Fruit fly (Drosophila melanogaster) whole organism, embryonic: Measurements from ENCODE around the gene ArgRS-m.

Source experiments
- Bgb ChIP-seq: fragments of 200-800 bp; sonication (Bioruptor generic); IDR thresholded peaks from 2 replicates; pipeline ENCODE4 v1.3.6; 2022; ENCODE audit warnings: missing biosample characterization, missing genetic modification characterization; ENCODE audit not compliant: partially characterized antibody
- CG10959 ChIP-seq: fragments of 200-800 bp; sonication (Bioruptor generic); IDR thresholded peaks from 2 replicates; pipeline ENCODE4 v1.3.6; 2022; ENCODE audit warnings: missing biosample characterization, missing genetic modification characterization
- CG10979 ChIP-seq: fragments of 200-800 bp; sonication (Bioruptor generic); optimal IDR thresholded peaks from 2 replicates; lab custom pipeline; 2018; ENCODE audit warnings: missing biosample characterization, mild to moderate bottlenecking, missing genetic modification characterization, moderate library complexity
- CG11085 ChIP-seq: fragments of 200-800 bp; sonication (Bioruptor generic); IDR thresholded peaks from 2 replicates; pipeline ENCODE4 v1.3.6; 2022; ENCODE audit warnings: missing biosample characterization, missing genetic modification characterization
- CG11456 ChIP-seq: fragments of 200-800 bp; sonication (Bioruptor generic); IDR thresholded peaks from 3 replicates; pipeline ENCODE4 v1.3.6; 2022; ENCODE audit warnings: missing biosample characterization, missing genetic modification characterization
- CG12071 ChIP-seq: fragments of 200-800 bp; sonication (Bioruptor generic); optimal IDR thresholded peaks from 3 replicates; lab custom pipeline; 2018; ENCODE audit warnings: missing biosample characterization, mild to moderate bottlenecking, missing genetic modification characterization
- CG12942 ChIP-seq: fragments of 200-800 bp; sonication (Bioruptor generic); optimal IDR thresholded peaks from 3 replicates; lab custom pipeline; 2016; ENCODE audit warnings: missing biosample characterization, missing genetic modification characterization
- CG13287 ChIP-seq: fragments of 200-800 bp; sonication (Bioruptor generic); IDR thresholded peaks from 2 replicates; pipeline ENCODE4 v1.3.6; 2022; ENCODE audit warnings: missing biosample characterization, missing genetic modification characterization; ENCODE audit not compliant: partially characterized antibody
- CG1792 ChIP-seq: fragments of 200-800 bp; sonication (Bioruptor generic); optimal IDR thresholded peaks from 2 replicates; lab custom pipeline; 2016; ENCODE audit warnings: missing biosample characterization, missing genetic modification characterization
- CG18476 ChIP-seq: fragments of 200-800 bp; sonication (Bioruptor generic); optimal IDR thresholded peaks from 2 replicates; lab custom pipeline; 2016; ENCODE audit warnings: missing biosample characterization, mild to moderate bottlenecking, missing genetic modification characterization
- CG18619 ChIP-seq: fragments of 200-800 bp; sonication (Bioruptor generic); optimal IDR thresholded peaks from 3 replicates; lab custom pipeline; 2017; ENCODE audit warnings: missing biosample characterization, mild to moderate bottlenecking, missing genetic modification characterization
- CG2202 ChIP-seq: fragments of 200-800 bp; sonication (Bioruptor generic); optimal IDR thresholded peaks from 2 replicates; lab custom pipeline; 2018; ENCODE audit warnings: missing biosample characterization, mild to moderate bottlenecking, missing genetic modification characterization
- CG32532 ChIP-seq: fragments of 200-800 bp; sonication (Bioruptor generic); IDR thresholded peaks from 2 replicates; pipeline ENCODE4 v1.3.6; 2022; ENCODE audit warnings: missing biosample characterization, missing genetic modification characterization
- CG3995 ChIP-seq: fragments of 200-800 bp; sonication (Bioruptor generic); optimal IDR thresholded peaks from 3 replicates; lab custom pipeline; 2016; ENCODE audit warnings: missing biosample characterization, missing genetic modification characterization
- CG4360 ChIP-seq: fragments of 200-800 bp; sonication (Bioruptor generic); IDR thresholded peaks from 2 replicates; pipeline ENCODE4 v1.3.6; 2022; ENCODE audit warnings: missing biosample characterization, missing genetic modification characterization
- CG7786 ChIP-seq: fragments of 200-800 bp; sonication (Bioruptor generic); optimal IDR thresholded peaks from 2 replicates; lab custom pipeline; 2016; ENCODE audit warnings: missing biosample characterization, missing genetic modification characterization
- CG7839 ChIP-seq: fragments of 200-800 bp; sonication (Bioruptor generic); optimal IDR thresholded peaks from 3 replicates; lab custom pipeline; 2018; ENCODE audit warnings: missing biosample characterization, mild to moderate bottlenecking, missing genetic modification characterization, moderate library complexity
- CG8281 ChIP-seq: fragments of 200-800 bp; sonication (Bioruptor generic); optimal IDR thresholded peaks from 2 replicates; lab custom pipeline; 2018; ENCODE audit warnings: missing biosample characterization, mild to moderate bottlenecking, missing genetic modification characterization, moderate library complexity
- CG9727 ChIP-seq: fragments of 200-800 bp; sonication (Bioruptor generic); optimal IDR thresholded peaks from 3 replicates; lab custom pipeline; 2017; ENCODE audit warnings: missing biosample characterization, mild to moderate bottlenecking, missing genetic modification characterization
- CkIIα-i1 ChIP-seq: fragments of 200-800 bp; sonication (Bioruptor generic); IDR thresholded peaks from 2 replicates; pipeline ENCODE4 v1.3.6; 2022; ENCODE audit warnings: missing biosample characterization, missing genetic modification characterization
- Dip2 ChIP-seq: fragments of 200-800 bp; sonication (Bioruptor generic); IDR thresholded peaks from 2 replicates; pipeline ENCODE4 v1.3.6; 2022; ENCODE audit warnings: missing biosample characterization, missing genetic modification characterization
- Doc3 ChIP-seq: fragments of 200-800 bp; sonication (Bioruptor generic); IDR thresholded peaks from 3 replicates; pipeline ENCODE4 v1.3.6; 2022; ENCODE audit warnings: missing biosample characterization, missing genetic modification characterization; ENCODE audit not compliant: partially characterized antibody
- HLH4C ChIP-seq: fragments of 200-800 bp; sonication (Bioruptor generic); IDR thresholded peaks from 3 replicates; pipeline ENCODE4 v1.3.6; 2022; ENCODE audit warnings: missing biosample characterization, missing genetic modification characterization; ENCODE audit not compliant: partially characterized antibody
- HmgD ChIP-seq: fragments of 200-800 bp; sonication (Bioruptor generic); optimal IDR thresholded peaks from 3 replicates; lab custom pipeline; 2016; ENCODE audit warnings: missing biosample characterization, missing genetic modification characterization
- HmgZ ChIP-seq: fragments of 200-800 bp; sonication (Bioruptor generic); optimal IDR thresholded peaks from 2 replicates; lab custom pipeline; 2018; ENCODE audit warnings: missing biosample characterization, mild to moderate bottlenecking, missing genetic modification characterization
- NC2α ChIP-seq: fragments of 200-800 bp; sonication (Bioruptor generic); optimal IDR thresholded peaks from 2 replicates; lab custom pipeline; 2016; ENCODE audit warnings: missing biosample characterization, missing genetic modification characterization
- Oaz ChIP-seq: fragments of 200-800 bp; sonication (Bioruptor generic); IDR thresholded peaks from 2 replicates; pipeline ENCODE4 v1.3.6; 2022; ENCODE audit warnings: missing biosample characterization, missing genetic modification characterization
- Poxn ChIP-seq: fragments of 200-800 bp; sonication (Bioruptor generic); IDR thresholded peaks from 2 replicates; pipeline ENCODE4 v1.3.6; 2022; ENCODE audit warnings: missing biosample characterization, missing genetic modification characterization
- Trl ChIP-seq, 3 experiments: fragments of >200 bp in 2 of 3; fragments of 200-800 bp in 1 of 3; sonication (Bioruptor generic) in 1 of 3; optimal IDR thresholded peaks; 2 replicates in 1 of 3; 3 replicates in 2 of 3; lab custom pipeline; 2016 to 2017; ENCODE audit warnings: missing biosample characterization in 1 of 3, missing genetic modification characterization in 1 of 3
- ab ChIP-seq: fragments of 200-800 bp; sonication (Bioruptor generic); optimal IDR thresholded peaks from 2 replicates; lab custom pipeline; 2016; ENCODE audit warnings: missing biosample characterization, missing genetic modification characterization
- cad ChIP-seq: fragments of >200 bp; optimal IDR thresholded peaks from 2 replicates; lab custom pipeline; 2017; ENCODE audit warnings: missing biosample characterization, missing genetic modification characterization
- disco-r ChIP-seq: fragments of 200-800 bp; sonication (Bioruptor generic); optimal IDR thresholded peaks from 2 replicates; lab custom pipeline; 2016; ENCODE audit warnings: missing biosample characterization, missing genetic modification characterization
- en ChIP-seq: fragments of 200-800 bp; sonication (Bioruptor generic); optimal IDR thresholded peaks from 2 replicates; lab custom pipeline; 2016; ENCODE audit warnings: missing biosample characterization, missing genetic modification characterization
- fd3F ChIP-seq: fragments of 200-800 bp; sonication (Bioruptor generic); optimal IDR thresholded peaks from 2 replicates; lab custom pipeline; 2018; ENCODE audit warnings: missing biosample characterization, mild to moderate bottlenecking, missing genetic modification characterization, moderate library complexity
- fd96Cb ChIP-seq: fragments of 200-800 bp; sonication (Bioruptor generic); optimal IDR thresholded peaks from 2 replicates; lab custom pipeline; 2018; ENCODE audit warnings: missing biosample characterization, mild to moderate bottlenecking, missing genetic modification characterization, moderate library complexity
- hb ChIP-seq: fragments of 200-800 bp; sonication (Bioruptor generic); IDR thresholded peaks from 3 replicates; pipeline ENCODE4 v1.3.6; 2022; ENCODE audit warnings: missing biosample characterization, missing genetic modification characterization; ENCODE audit not compliant: partially characterized antibody
- hbn ChIP-seq: fragments of 200-800 bp; sonication (Bioruptor generic); IDR thresholded peaks from 2 replicates; pipeline ENCODE4 v1.3.6; 2022; ENCODE audit warnings: missing biosample characterization, missing genetic modification characterization; ENCODE audit not compliant: partially characterized antibody
- ken ChIP-seq: fragments of 200-800 bp; sonication (Bioruptor generic); IDR thresholded peaks from 3 replicates; pipeline ENCODE4 v1.3.6; 2022; ENCODE audit warnings: missing biosample characterization, missing genetic modification characterization
- knrl ChIP-seq: fragments of 200-800 bp; sonication (Bioruptor generic); IDR thresholded peaks from 3 replicates; pipeline ENCODE4 v1.3.6; 2022; ENCODE audit warnings: missing biosample characterization, missing genetic modification characterization; ENCODE audit not compliant: partially characterized antibody
- luna ChIP-seq: fragments of 200-800 bp; sonication (Bioruptor generic); optimal IDR thresholded peaks from 2 replicates; lab custom pipeline; 2016; ENCODE audit warnings: missing biosample characterization, missing genetic modification characterization
- pnt ChIP-seq: fragments of 200-800 bp; sonication (Bioruptor generic); optimal IDR thresholded peaks from 3 replicates; lab custom pipeline; 2016; ENCODE audit warnings: missing biosample characterization, missing genetic modification characterization
- repo ChIP-seq: fragments of 200-800 bp; sonication (Bioruptor generic); optimal IDR thresholded peaks from 2 replicates; lab custom pipeline; 2016; ENCODE audit warnings: missing biosample characterization, missing genetic modification characterization
- salm ChIP-seq: fragments of 200-800 bp; sonication (Bioruptor generic); optimal IDR thresholded peaks from 2 replicates; lab custom pipeline; 2018; ENCODE audit warnings: missing biosample characterization, mild to moderate bottlenecking, missing genetic modification characterization
- sim ChIP-seq: fragments of 200-800 bp; sonication (Bioruptor generic); IDR thresholded peaks from 2 replicates; pipeline ENCODE4 v1.3.6; 2022; ENCODE audit warnings: missing biosample characterization, missing genetic modification characterization
- slp2 ChIP-seq: fragments of 200-800 bp; sonication (Bioruptor generic); optimal IDR thresholded peaks from 2 replicates; lab custom pipeline; 2016; ENCODE audit warnings: missing biosample characterization, missing genetic modification characterization
- sna ChIP-seq: fragments of 200-800 bp; sonication (Bioruptor generic); IDR thresholded peaks from 2 replicates; pipeline ENCODE4 v1.3.6; 2022; ENCODE audit warnings: missing biosample characterization, missing genetic modification characterization; ENCODE audit not compliant: partially characterized antibody
- stc ChIP-seq: fragments of 200-800 bp; sonication (Bioruptor generic); IDR thresholded peaks from 2 replicates; pipeline ENCODE4 v1.3.6; 2022; ENCODE audit warnings: missing biosample characterization, missing genetic modification characterization
- sug ChIP-seq: fragments of 200-800 bp; optimal IDR thresholded peaks from 2 replicates; lab custom pipeline; 2019; ENCODE audit warnings: missing biosample characterization, mild to moderate bottlenecking, missing genetic modification characterization, moderate library complexity
- trh ChIP-seq: fragments of 200-800 bp; sonication (Bioruptor generic); optimal IDR thresholded peaks from 2 replicates; lab custom pipeline; 2016; ENCODE audit warnings: missing biosample characterization, missing genetic modification characterization
- vvl ChIP-seq: fragments of 200-800 bp; sonication (Bioruptor generic); IDR thresholded peaks from 2 replicates; pipeline ENCODE4 v1.3.6; 2022; ENCODE audit warnings: missing biosample characterization, missing genetic modification characterization
- wek ChIP-seq: fragments of 200-800 bp; sonication (Bioruptor generic); optimal IDR thresholded peaks from 3 replicates; lab custom pipeline; 2018; ENCODE audit warnings: missing biosample characterization, mild to moderate bottlenecking, missing genetic modification characterization, moderate library complexity

The ArgRS-m gene

dm6 chr3R:7911482-7911881 lies 24.6 kb downstream of the ArgRS-m start, which contains the start of gene Prat (continued):
- TF ChIP-seq CG9727 (GFP tag; lab: Kevin White, UChicago): no peak
- TF ChIP-seq CG10979: no peak
- TF ChIP-seq Dip2 (GFP tag; lab: Robert Waterston, UW): no peak
- TF ChIP-seq knrl: peak; percentile 71
- TF ChIP-seq CG11456 (GFP tag; lab: Robert Waterston, UW): no peak
- peak; percentile 78 for TF ChIP-seq HLH4C
- no peak for TF ChIP-seq CG2202
- no peak for TF ChIP-seq Oaz (GFP tag; lab: Robert Waterston, UW)
- TF ChIP-seq fd96Cb (tag; lab: Kevin White, UChicago): no peak
- TF ChIP-seq ken (GFP tag; lab: Robert Waterston, UW): no peak
- TF ChIP-seq Trl (optimal IDR thresholded peaks at IDR 0.05; lab: Kevin White, UChicago): no peak
- no peak for TF ChIP-seq Trl (GFP tag; optimal IDR thresholded peaks at IDR 0.05; lab: Kevin White, UChicago)
- TF ChIP-seq fd3F (GFP tag; lab: Kevin White, UChicago): no peak
- TF ChIP-seq trh (GFP tag; lab: Kevin White, UChicago): no peak
- peak; percentile 80 for TF ChIP-seq CG13287 (GFP tag; lab: Robert Waterston, UW)
- no peak for TF ChIP-seq CG11085
- TF ChIP-seq HmgD (GFP tag; lab: Kevin White, UChicago): peak; percentile 39
- no peak for TF ChIP-seq CG8281 (tag; lab: Kevin White, UChicago)
- no peak for TF ChIP-seq en (GFP tag; lab: Kevin White, UChicago)
- TF ChIP-seq CG10959 (GFP tag; lab: Robert Waterston, UW): no peak
- no peak for TF ChIP-seq CG12942
- no peak for TF ChIP-seq CG1792 (GFP tag; lab: Kevin White, UChicago)
- TF ChIP-seq sna (GFP tag; lab: Robert Waterston, UW): peak; percentile 71
- TF ChIP-seq CG18476 (GFP tag; lab: Kevin White, UChicago): no peak
- TF ChIP-seq CG7839: no peak
- no peak for TF ChIP-seq repo (GFP tag; lab: Kevin White, UChicago)
- TF ChIP-seq CG4360: peak; percentile 96
- TF ChIP-seq wek (GFP tag; lab: Kevin White, UChicago): no peak
- TF ChIP-seq sug (tag; lab: Kevin White, UChicago): peak; percentile 11
- peak; percentile 35 for TF ChIP-seq HmgZ (tag; lab: Kevin White, UChicago)
- TF ChIP-seq ab (GFP tag; lab: Kevin White, UChicago): no peak
- TF ChIP-seq Doc3 (GFP tag; lab: Robert Waterston, UW): peak; percentile 69
- TF ChIP-seq vvl (GFP tag; lab: Robert Waterston, UW): peak; percentile 25; the same call in 1 of the 2 replicates
- no peak for TF ChIP-seq NC2α
- no peak for TF ChIP-seq disco-r (GFP tag; lab: Kevin White, UChicago)
- TF ChIP-seq luna (GFP tag; lab: Kevin White, UChicago): no peak
- TF ChIP-seq sim (GFP tag; lab: Robert Waterston, UW): no peak
- TF ChIP-seq slp2 (GFP tag; lab: Kevin White, UChicago): no peak
- no peak for TF ChIP-seq CG32532
- no peak for TF ChIP-seq cad (GFP tag; lab: Kevin White, UChicago)
- TF ChIP-seq CG12071: no peak
- TF ChIP-seq CG18619 (GFP tag; lab: Kevin White, UChicago): no peak
- TF ChIP-seq hb (GFP tag; lab: Robert Waterston, UW): peak; percentile 47; the same call in 2 of the 3 replicates
- TF ChIP-seq Poxn: no peak
- TF ChIP-seq salm (tag; lab: Kevin White, UChicago): no peak
- peak; percentile 65 for TF ChIP-seq hbn (GFP tag; lab: Robert Waterston, UW)
- peak; percentile 41 for TF ChIP-seq CG3995 (GFP tag; lab: Kevin White, UChicago)
- TF ChIP-seq Bgb (GFP tag; lab: Robert Waterston, UW): peak; percentile 77
- no peak for TF ChIP-seq CkIIα-i1
- TF ChIP-seq stc (GFP tag; lab: Robert Waterston, UW): no peak
- TF ChIP-seq CG7786 (GFP tag; lab: Kevin White, UChicago): no peak
- no peak for TF ChIP-seq pnt (GFP tag; lab: Kevin White, UChicago)
